Worm (Caenorhabditis elegans): Measurements from ENCODE around the gene T28H11.8.
"Not testable (repeated sequence)": the region's sequence is repeated elsewhere in the genome, so short reads cannot be mapped to it uniquely, and the experiment has no call there.

Gene T28H11.8

DNA sequence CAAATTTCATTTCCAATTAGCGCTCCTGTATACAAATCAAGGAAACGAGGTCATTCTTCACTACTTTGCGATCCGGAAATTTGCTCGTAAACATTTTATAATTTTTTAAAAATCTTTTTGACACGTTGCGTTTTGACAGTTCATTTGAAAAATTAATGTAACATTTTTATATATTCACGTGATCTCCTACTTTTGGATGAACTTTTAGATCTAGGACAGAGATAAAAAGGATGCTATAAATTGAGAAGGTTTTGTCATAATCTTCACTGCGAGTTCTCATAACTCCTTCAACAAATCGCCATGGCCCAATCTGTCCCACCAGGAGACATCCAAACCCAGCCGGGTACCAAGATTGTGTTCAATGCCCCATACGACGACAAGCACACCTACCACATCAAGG, 41.8 kb upstream of the T28H11.8 start, which contains the start of gene msp-57:
Gene msp-57 (plus strand): TSS at position 301 of the 400 bp plus-strand sequence.
- TF ChIP-seq lin-39, snpc-4, pqm-1 (tag; optimal IDR thresholded peaks at IDR 0.05): not testable (repeated sequence)

DNA sequence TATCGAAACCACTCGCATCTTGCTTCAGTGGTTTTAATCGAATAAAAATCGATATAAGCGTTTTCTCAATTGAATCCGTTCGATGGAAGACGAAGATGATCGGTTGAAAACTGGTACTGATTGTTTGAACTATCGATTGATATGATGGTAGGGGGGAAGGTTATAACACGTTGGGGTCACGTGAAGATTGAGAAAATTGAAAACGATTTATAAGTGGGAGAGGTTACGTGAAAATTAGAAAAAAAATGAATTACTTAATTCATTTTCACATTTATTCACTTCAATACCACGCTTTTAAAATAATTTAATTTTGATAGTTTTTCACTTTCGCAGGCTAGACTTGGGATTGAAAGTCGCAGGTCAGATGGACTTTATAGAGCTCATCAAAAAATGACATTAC, 40.6 kb upstream of the T28H11.8 start, which contains the start of gene C09B9.7:
Gene C09B9.7 (minus strand): TSS at position 101 of the 400 bp plus-strand sequence.
- TF ChIP-seq daf-12 (tag; optimal IDR thresholded peaks at IDR 0.05) (no peak), ama-1 (optimal IDR thresholded peaks at IDR 0.05) (no peak), mml-1 (tag; optimal IDR thresholded peaks at IDR 0.05) (no peak), jun-1 (tag; optimal IDR thresholded peaks at IDR 0.05) (no peak), eor-1 (tag; optimal IDR thresholded peaks at IDR 0.05) (no peak), elt-1 (tag; optimal IDR thresholded peaks at IDR 0.05) (no peak), fkh-2 (tag; optimal IDR thresholded peaks at IDR 0.05) (no peak), skn-1 (tag; optimal IDR thresholded peaks at IDR 0.05) (no peak), nhr-237 (tag; optimal IDR thresholded peaks at IDR 0.05) (no peak), unc-39 (tag; optimal IDR thresholded peaks at IDR 0.05) (no peak), lsy-12 (tag; optimal IDR thresholded peaks at IDR 0.05) (no peak), nhr-11 (tag; optimal IDR thresholded peaks at IDR 0.05) (no peak), lin-39 (tag; optimal IDR thresholded peaks at IDR 0.05) (no peak), ztf-11 (tag; optimal IDR thresholded peaks at IDR 0.05) (no peak), ztf-4 (tag; optimal IDR thresholded peaks at IDR 0.05) (no peak), ZK546.5 (tag; optimal IDR thresholded peaks at IDR 0.05) (no peak)

DNA sequence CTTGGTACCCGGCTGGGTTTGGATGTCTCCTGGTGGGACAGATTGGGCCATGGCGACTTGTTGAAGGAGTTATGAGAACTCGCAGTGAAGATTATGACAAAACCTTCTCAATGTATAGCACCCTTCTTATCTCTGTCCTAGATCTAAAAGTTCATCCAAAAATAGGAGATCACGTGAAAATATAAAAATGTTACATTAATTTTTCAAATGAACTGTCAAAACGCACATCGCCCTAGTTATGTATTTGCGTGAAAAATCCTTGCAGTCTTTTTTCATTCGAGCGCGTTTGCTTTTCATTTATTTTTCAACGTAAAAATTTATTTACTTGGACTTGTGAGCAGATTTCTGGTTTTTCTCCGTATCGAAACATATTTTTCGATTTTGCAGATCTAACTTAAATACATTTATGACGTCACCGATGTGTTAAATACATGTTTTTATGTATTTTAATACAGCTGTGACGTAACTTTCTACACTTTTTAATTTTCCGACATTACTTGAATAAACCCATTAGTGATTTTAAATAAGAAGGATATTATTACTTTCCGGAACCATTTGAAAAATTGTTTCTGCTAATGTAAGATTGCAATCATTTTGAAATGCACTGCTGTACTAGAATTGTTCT, 35.6 kb upstream of the T28H11.8 start, which contains the start of gene msp-55:
Gene msp-55 (minus strand): TSS at position 51 of the 625 bp plus-strand sequence.
- no peak for TF ChIP-seq lin-39 (tag; optimal IDR thresholded peaks at IDR 0.05)
- no peak for TF ChIP-seq nhr-43 (tag; optimal IDR thresholded peaks at IDR 0.05; ENCODE audit: poor library complexity, severe bottlenecking)
- TF ChIP-seq fos-1 (tag; optimal IDR thresholded peaks at IDR 0.05): no peak
- TF ChIP-seq eor-1 (tag; optimal IDR thresholded peaks at IDR 0.05): no peak
- TF ChIP-seq skn-1 (tag; optimal IDR thresholded peaks at IDR 0.05): no peak
- TF ChIP-seq nhr-25 (tag; optimal IDR thresholded peaks at IDR 0.05): no peak
- no peak for TF ChIP-seq egl-27 (tag; optimal IDR thresholded peaks at IDR 0.05)
- no peak for TF ChIP-seq mml-1 (tag; optimal IDR thresholded peaks at IDR 0.05)
- no peak for TF ChIP-seq zag-1 (tag; optimal IDR thresholded peaks at IDR 0.05)
- TF ChIP-seq daf-12 (tag; optimal IDR thresholded peaks at IDR 0.05): no peak
- TF ChIP-seq fkh-10 (GFP tag; optimal IDR thresholded peaks at IDR 0.05): no peak
- no peak for TF ChIP-seq pqm-1 (tag; optimal IDR thresholded peaks at IDR 0.05)
- TF ChIP-seq mdl-1 (tag; optimal IDR thresholded peaks at IDR 0.05): no peak
- TF ChIP-seq ceh-82 (tag; optimal IDR thresholded peaks at IDR 0.05): no peak
- no peak for TF ChIP-seq nhr-11 (tag; optimal IDR thresholded peaks at IDR 0.05)
- no peak for TF ChIP-seq fkh-2 (tag; optimal IDR thresholded peaks at IDR 0.05)
- TF ChIP-seq lsy-12 (tag; optimal IDR thresholded peaks at IDR 0.05): no peak
- no peak for TF ChIP-seq nhr-23 (tag; optimal IDR thresholded peaks at IDR 0.05)

DNA sequence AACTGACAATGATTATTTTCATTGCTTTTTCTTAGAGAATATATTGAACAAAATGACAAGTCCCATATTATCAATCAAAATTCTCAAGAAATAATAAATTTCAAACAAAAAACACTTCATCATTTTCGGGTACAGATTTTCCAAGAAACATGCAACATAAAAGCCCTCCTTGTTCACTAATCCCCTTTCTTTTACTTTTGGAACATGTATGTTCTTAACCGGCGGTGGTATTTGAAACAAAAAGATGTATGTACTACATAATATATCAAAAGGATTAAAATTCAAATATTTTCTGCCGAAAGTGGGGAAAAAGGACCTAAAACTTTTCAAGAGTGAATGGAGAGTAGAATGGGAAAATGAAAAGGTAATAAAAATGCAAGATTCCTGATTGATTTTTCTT, 33.9 kb upstream of the T28H11.8 start:
- TF ChIP-seq nhr-25 (tag; optimal IDR thresholded peaks at IDR 0.05) (no peak), sea-2 (GFP tag; optimal IDR thresholded peaks at IDR 0.05) (no peak), ceh-28 (tag; optimal IDR thresholded peaks at IDR 0.05) (no peak), nhr-76 (tag; optimal IDR thresholded peaks at IDR 0.05) (no peak)

DNA sequence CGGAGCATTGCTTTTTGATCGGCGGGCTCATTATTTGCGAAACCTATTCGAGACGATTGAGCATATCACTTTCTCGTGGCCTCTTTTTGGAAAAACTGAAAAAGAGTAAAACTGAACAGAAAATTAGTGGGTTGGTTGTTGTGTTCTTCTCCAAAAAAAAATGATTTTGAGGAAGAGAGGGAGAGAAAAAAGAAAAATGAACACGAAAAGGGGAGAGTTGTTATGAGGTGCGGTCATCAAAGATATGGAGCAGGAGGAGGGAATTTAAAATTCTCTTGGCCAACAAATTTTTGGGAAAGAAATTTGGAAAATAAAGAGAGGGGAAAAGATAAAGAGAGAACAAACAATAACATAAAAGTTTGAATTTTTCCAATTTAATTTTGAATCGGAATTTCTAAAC, 25.0 kb upstream of the T28H11.8 start, which contains the start of gene hot-9:
Gene hot-9 (minus strand): TSS at position 101 of the 400 bp plus-strand sequence.
- no peak for TF ChIP-seq fkh-10 (GFP tag; optimal IDR thresholded peaks at IDR 0.05)
- TF ChIP-seq nhr-43 (tag; optimal IDR thresholded peaks at IDR 0.05; ENCODE audit: poor library complexity, severe bottlenecking): no peak

DNA sequence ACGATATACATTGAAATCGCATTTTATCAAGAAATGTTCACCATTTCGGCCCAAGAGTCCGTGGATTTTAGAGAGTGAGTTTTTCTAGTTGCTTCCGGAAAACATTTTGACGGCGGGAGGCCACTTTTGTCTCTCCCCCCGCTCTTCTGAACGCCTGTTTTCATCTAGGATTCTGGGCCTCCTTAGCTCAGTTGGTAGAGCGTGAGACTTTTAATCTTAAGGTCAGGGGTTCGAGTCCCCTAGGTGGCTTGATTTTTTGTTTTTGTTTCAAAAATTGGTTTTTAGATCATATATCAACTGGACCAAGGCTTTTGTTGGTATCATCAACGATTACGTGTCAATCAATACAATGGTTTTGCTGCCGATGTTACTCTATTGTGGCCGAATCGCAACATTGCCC, 18.3 kb upstream of the T28H11.8 start:
- TF ChIP-seq egl-27 (tag; optimal IDR thresholded peaks at IDR 0.05) (no peak), eor-1 (tag; optimal IDR thresholded peaks at IDR 0.05) (no peak), snpc-4 (tag; optimal IDR thresholded peaks at IDR 0.05) (peak; percentile 35), elt-2 (tag; optimal IDR thresholded peaks at IDR 0.05) (no peak), nhr-43 (tag; optimal IDR thresholded peaks at IDR 0.05; ENCODE audit: poor library complexity, severe bottlenecking) (no peak), ceh-16 (tag; optimal IDR thresholded peaks at IDR 0.05) (no peak), nhr-77 (tag; optimal IDR thresholded peaks at IDR 0.05) (no peak), ZK546.5 (tag; optimal IDR thresholded peaks at IDR 0.05) (no peak)

All from whole organism, L3 larva.